Worm (Caenorhabditis elegans) whole organism, young adult: Measurements from ENCODE around the gene dsl-4.

Experiments
- B0035.1 ChIP-seq: sonication (generic microtip); optimal IDR thresholded peaks from 2 replicates; lab custom pipeline; 2016; ENCODE audit warnings: missing genetic modification characterization, mild to moderate bottlenecking, missing compliant biosample characterization, missing genotype, missing genetic modification reagents
- C06A6.2 ChIP-seq: fragments of 200-800 bp; sonication (Bioruptor generic); conservative IDR thresholded peaks from 2 replicates; pipeline ENCODE4 v1.3.6; 2022; ENCODE audit warnings: missing genetic modification characterization, missing compliant biosample characterization
- C17E4.6 ChIP-seq: fragments of 200-800 bp; sonication (Bioruptor generic); IDR thresholded peaks from 2 replicates; pipeline ENCODE4 v1.3.6; 2022; ENCODE audit warnings: missing genetic modification reagents, missing genetic modification characterization, missing compliant biosample characterization
- F23B12.7 ChIP-seq: sonication (generic microtip); optimal IDR thresholded peaks from 2 replicates; lab custom pipeline; 2017; ENCODE audit warnings: missing genetic modification characterization, mild to moderate bottlenecking, missing compliant biosample characterization, antibody characterized with exemption, moderate library complexity; ENCODE audit not compliant: insufficient read depth
- F52B5.7 ChIP-seq: sonication (generic microtip); optimal IDR thresholded peaks from 2 replicates; lab custom pipeline; 2016; ENCODE audit warnings: mild to moderate bottlenecking, missing genetic modification characterization, missing compliant biosample characterization
- F55B11.4 ChIP-seq: sonication (generic microtip); optimal IDR thresholded peaks from 2 replicates; lab custom pipeline; 2016; ENCODE audit warnings: missing compliant biosample characterization, missing genetic modification characterization, borderline replicate concordance; ENCODE audit not compliant: insufficient read depth
- F57C9.4 ChIP-seq: sonication (generic microtip); optimal IDR thresholded peaks from 2 replicates; lab custom pipeline; 2017; ENCODE audit warnings: mild to moderate bottlenecking, missing genetic modification characterization, missing compliant biosample characterization
- Y53F4B.3 ChIP-seq: fragments of 200-800 bp; sonication (Bioruptor generic); IDR thresholded peaks from 2 replicates; pipeline ENCODE4 v1.3.6; 2022; ENCODE audit warnings: missing genetic modification reagents, missing genetic modification characterization, missing compliant biosample characterization
- Y79H2A.3 ChIP-seq: fragments of 200-800 bp; sonication (Bioruptor generic); conservative IDR thresholded peaks from 2 replicates; pipeline ENCODE4 v1.3.6; 2022; ENCODE audit warnings: missing genetic modification reagents, missing genetic modification characterization, missing compliant biosample characterization
- Y95B8A.8 ChIP-seq: fragments of 200-800 bp; sonication (Bioruptor generic); IDR thresholded peaks from 2 replicates; pipeline ENCODE4 v1.3.6; 2022; ENCODE audit warnings: missing genetic modification reagents, missing genetic modification characterization, missing compliant biosample characterization
- akir-1 ChIP-seq: fragments of 200-800 bp; sonication (Bioruptor generic); optimal IDR thresholded peaks from 2 replicates; lab custom pipeline; 2018; ENCODE audit warnings: mild to moderate bottlenecking, missing genetic modification characterization, moderate library complexity, missing compliant biosample characterization
- athp-1 ChIP-seq: sonication (generic microtip); optimal IDR thresholded peaks from 2 replicates; lab custom pipeline; 2017; ENCODE audit warnings: mild to moderate bottlenecking, missing genetic modification characterization, missing compliant biosample characterization
- attf-5 ChIP-seq: fragments of 200-800 bp; sonication (Bioruptor generic); optimal IDR thresholded peaks from 2 replicates; lab custom pipeline; 2018; ENCODE audit warnings: mild to moderate bottlenecking, missing genetic modification characterization, missing compliant biosample characterization
- bed-2 ChIP-seq: fragments of 200-800 bp; sonication (Bioruptor generic); IDR thresholded peaks from 2 replicates; pipeline ENCODE4 v1.3.6; 2022; ENCODE audit warnings: missing genetic modification reagents, missing genetic modification characterization, missing compliant biosample characterization
- cebp-2 ChIP-seq: fragments of 200-800 bp; sonication (Bioruptor generic); IDR thresholded peaks from 2 replicates; pipeline ENCODE4 v1.3.6; 2022; ENCODE audit warnings: missing genetic modification characterization, missing compliant biosample characterization
- ceh-100 ChIP-seq: fragments of 200-800 bp; sonication (Bioruptor generic); IDR thresholded peaks from 2 replicates; pipeline ENCODE4 v1.3.6; 2022; ENCODE audit warnings: missing genetic modification reagents, missing genetic modification characterization, missing compliant biosample characterization
- ceh-91 ChIP-seq: fragments of 200-800 bp; sonication (Bioruptor generic); IDR thresholded peaks from 2 replicates; pipeline ENCODE4 v1.3.6; 2022; ENCODE audit warnings: missing genetic modification reagents, missing genetic modification characterization, missing compliant biosample characterization
- chd-7 ChIP-seq: sonication (generic microtip); optimal IDR thresholded peaks from 2 replicates; lab custom pipeline; 2016; ENCODE audit warnings: mild to moderate bottlenecking, missing genetic modification characterization, moderate library complexity, missing compliant biosample characterization
- die-1 ChIP-seq: sonication (generic microtip); optimal IDR thresholded peaks from 2 replicates; lab custom pipeline; 2016; ENCODE audit warnings: missing genotype, mild to moderate bottlenecking, missing genetic modification characterization, missing compliant biosample characterization
- dpff-1 ChIP-seq: sonication (generic microtip); optimal IDR thresholded peaks from 2 replicates; lab custom pipeline; 2017; ENCODE audit warnings: mild to moderate bottlenecking, missing genetic modification characterization, missing compliant biosample characterization
- efl-1 ChIP-seq: fragments of 150-350 bp; optimal IDR thresholded peaks from 2 replicates; lab custom pipeline; 2014; ENCODE audit warnings: missing biosample characterization, missing genetic modification reagents, missing genetic modification characterization
- hmg-1.2 ChIP-seq: fragments of 200-800 bp; sonication (Bioruptor generic); IDR thresholded peaks from 2 replicates; pipeline ENCODE4 v1.3.6; 2022; ENCODE audit warnings: missing genetic modification reagents, missing genetic modification characterization, missing compliant biosample characterization
- hsf-1 ChIP-seq: fragments of 200-800 bp; sonication (Bioruptor generic); IDR thresholded peaks from 2 replicates; pipeline ENCODE4 v1.3.6; 2022; ENCODE audit warnings: missing genetic modification reagents, missing genetic modification characterization, missing compliant biosample characterization
- let-607 ChIP-seq, 2 experiments: fragments of 200-800 bp in 1 of 2; sonication (Bioruptor generic) in 1 of 2; sonication (generic microtip) in 1 of 2; optimal IDR thresholded peaks; 2 replicates each; lab custom pipeline; 2016 to 2018; ENCODE audit warnings: mild to moderate bottlenecking in 2 of 2, missing compliant biosample characterization in 2 of 2, missing genetic modification characterization in 2 of 2, moderate library complexity in 2 of 2, missing genotype in 1 of 2
- lin-26 ChIP-seq: fragments of 200-800 bp; sonication (Bioruptor generic); IDR thresholded peaks from 2 replicates; pipeline ENCODE4 v1.3.6; 2022; ENCODE audit warnings: missing genetic modification reagents, missing genetic modification characterization, missing compliant biosample characterization
- madf-10 ChIP-seq: sonication (generic microtip); optimal IDR thresholded peaks from 2 replicates; lab custom pipeline; 2016; ENCODE audit warnings: mild to moderate bottlenecking, missing genetic modification characterization, missing compliant biosample characterization
- madf-8 ChIP-seq: fragments of 200-800 bp; sonication (Bioruptor generic); conservative IDR thresholded peaks from 2 replicates; pipeline ENCODE4 v1.3.6; 2022; ENCODE audit warnings: missing genetic modification reagents, missing genetic modification characterization, missing compliant biosample characterization
- mcd-1 ChIP-seq: fragments of 200-800 bp; sonication (Bioruptor generic); IDR thresholded peaks from 2 replicates; pipeline ENCODE4 v1.3.6; 2022; ENCODE audit warnings: missing genetic modification reagents, missing genetic modification characterization, missing compliant biosample characterization
- mel-28 ChIP-seq: sonication (generic microtip); optimal IDR thresholded peaks from 2 replicates; lab custom pipeline; 2016; ENCODE audit warnings: borderline replicate concordance, mild to moderate bottlenecking, missing genetic modification characterization, missing compliant biosample characterization
- mxl-1 ChIP-seq: sonication (generic microtip); optimal IDR thresholded peaks from 2 replicates; lab custom pipeline; 2016; ENCODE audit warnings: missing genetic modification characterization, missing compliant biosample characterization
- nhr-27 ChIP-seq: fragments of 200-800 bp; sonication (Bioruptor generic); optimal IDR thresholded peaks from 2 replicates; lab custom pipeline; 2018; ENCODE audit warnings: mild to moderate bottlenecking, missing genetic modification characterization, moderate library complexity, missing compliant biosample characterization
- nhr-80 ChIP-seq: sonication (generic microtip); optimal IDR thresholded peaks from 2 replicates; lab custom pipeline; 2016; ENCODE audit warnings: missing genetic modification characterization, missing compliant biosample characterization
- pha-4 ChIP-seq: fragments of 150-350 bp; sonication (generic microtip); optimal IDR thresholded peaks from 2 replicates; lab custom pipeline; 2014; ENCODE audit warnings: missing biosample characterization, missing genetic modification reagents, missing genetic modification characterization
- rcor-1 ChIP-seq: fragments of 200-800 bp; sonication (Bioruptor generic); IDR thresholded peaks from 2 replicates; pipeline ENCODE4 v1.3.6; 2022; ENCODE audit warnings: missing genetic modification reagents, missing genetic modification characterization, missing compliant biosample characterization
- rec-8 ChIP-seq, 2 experiments: sonication (generic microtip); optimal IDR thresholded peaks; 2 replicates each; lab custom pipeline; 2016; ENCODE audit warnings: mild to moderate bottlenecking in 2 of 2, missing genetic modification characterization in 2 of 2, missing genetic modification reagents in 2 of 2, missing genotype in 2 of 2, missing biosample characterization in 1 of 2, missing compliant biosample characterization in 1 of 2, moderate library complexity in 1 of 2
- repo-1 ChIP-seq: sonication (generic microtip); optimal IDR thresholded peaks from 2 replicates; lab custom pipeline; 2017; ENCODE audit warnings: mild to moderate bottlenecking, missing genetic modification characterization, missing compliant biosample characterization
- snpc-1.3 ChIP-seq: sonication (generic microtip); optimal IDR thresholded peaks from 2 replicates; lab custom pipeline; 2017; ENCODE audit warnings: missing genetic modification characterization, mild to moderate bottlenecking, missing compliant biosample characterization, antibody characterized with exemption, moderate library complexity, missing genotype, missing genetic modification reagents; ENCODE audit not compliant: insufficient read depth
- snpc-3.4 ChIP-seq: sonication (generic microtip); optimal IDR thresholded peaks from 2 replicates; lab custom pipeline; 2017; ENCODE audit warnings: missing genetic modification characterization, mild to moderate bottlenecking, missing compliant biosample characterization, antibody characterized with exemption, moderate library complexity, missing genotype, missing genetic modification reagents
- snpc-4 ChIP-seq, 5 experiments: fragments of 150-350 bp in 1 of 5; sonication (generic microtip) in 4 of 5; optimal IDR thresholded peaks; 2 replicates each; lab custom pipeline; 2014 to 2018; ENCODE audit warnings: missing genetic modification characterization in 5 of 5, missing biosample characterization in 3 of 5, antibody characterized with exemption in 2 of 5, mild to moderate bottlenecking in 2 of 5, missing compliant biosample characterization in 2 of 5, missing genotype in 2 of 5, moderate library complexity in 2 of 5, missing genetic modification reagents in 1 of 5
- somi-1 ChIP-seq: fragments of 200-800 bp; sonication (Bioruptor generic); optimal IDR thresholded peaks from 2 replicates; lab custom pipeline; 2018; ENCODE audit warnings: mild to moderate bottlenecking, missing genetic modification characterization, missing compliant biosample characterization
- xnd-1 ChIP-seq: sonication (generic microtip); optimal IDR thresholded peaks from 2 replicates; lab custom pipeline; 2016; ENCODE audit warnings: missing genotype, missing genetic modification reagents, missing genetic modification characterization, missing compliant biosample characterization
- ztf-18 ChIP-seq: sonication (generic microtip); optimal IDR thresholded peaks from 2 replicates; lab custom pipeline; 2016; ENCODE audit warnings: missing genotype, mild to moderate bottlenecking, missing genetic modification characterization, missing compliant biosample characterization
- ztf-26 ChIP-seq: sonication (generic microtip); optimal IDR thresholded peaks from 2 replicates; lab custom pipeline; 2017; ENCODE audit warnings: missing genetic modification characterization, missing compliant biosample characterization
- ztf-6 ChIP-seq: fragments of 200-800 bp; sonication (Bioruptor generic); IDR thresholded peaks from 2 replicates; pipeline ENCODE4 v1.3.6; 2022; ENCODE audit warnings: missing genetic modification reagents, missing genetic modification characterization, missing compliant biosample characterization

The dsl-4 gene

ce11 chrX:14056527-14056926 lies 33.7 kb upstream of the dsl-4 start:
- no peak for TF ChIP-seq dpff-1 (tag; lab: Kevin White, UChicago)
- no peak for TF ChIP-seq hsf-1 (GFP tag; lab: Robert Waterston, UW)
- no peak for TF ChIP-seq Y95B8A.8 (GFP tag; lab: Robert Waterston, UW)
- TF ChIP-seq Y53F4B.3 (GFP tag; lab: Robert Waterston, UW): no peak
- no peak for TF ChIP-seq ztf-18 (tag; lab: Kevin White, UChicago)
- TF ChIP-seq efl-1 (GFP tag; lab: Kevin White, UChicago): no peak
- no peak for TF ChIP-seq F57C9.4 (tag; lab: Kevin White, UChicago)
- TF ChIP-seq athp-1 (tag; lab: Kevin White, UChicago): no peak
- no peak for TF ChIP-seq Y79H2A.3 (GFP tag; lab: Robert Waterston, UW)
- TF ChIP-seq let-607 (tag; optimal IDR thresholded peaks at IDR 0.05; lab: Kevin White, UChicago): no peak
- TF ChIP-seq C17E4.6 (GFP tag; lab: Robert Waterston, UW): no peak
- TF ChIP-seq nhr-80 (tag; lab: Kevin White, UChicago): no peak
- no peak for TF ChIP-seq chd-7 (tag; lab: Kevin White, UChicago)
- no peak for TF ChIP-seq repo-1
- TF ChIP-seq F23B12.7: no peak
- no peak for TF ChIP-seq hmg-1.2
- no peak for TF ChIP-seq attf-5 (GFP tag; lab: Kevin White, UChicago)
- no peak for TF ChIP-seq snpc-1.3 (tag; lab: Kevin White, UChicago)

DNA sequence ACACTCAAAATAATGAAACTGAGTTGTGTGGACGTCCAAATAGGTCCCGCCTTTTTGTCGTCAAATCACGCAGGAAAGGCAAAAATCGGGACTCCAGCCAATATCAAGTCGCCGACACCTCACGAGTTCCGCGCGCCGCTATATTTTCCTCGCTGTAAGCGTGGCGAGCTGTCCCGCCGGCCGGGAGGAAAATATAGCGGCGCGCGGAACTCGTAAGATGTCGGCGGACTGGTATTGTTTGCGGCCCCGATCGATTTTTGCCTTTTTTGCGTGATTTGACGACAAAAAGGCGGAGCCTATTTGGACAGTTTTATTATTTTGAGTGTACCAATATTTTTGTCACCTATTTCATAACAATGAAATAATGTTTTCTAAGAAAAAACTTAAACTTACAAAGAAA lies 27.4 kb upstream of the dsl-4 start:
- TF ChIP-seq snpc-4 (GFP tag; optimal IDR thresholded peaks at IDR 0.05; lab: Kevin White, UChicago): no peak
- peak in 2 of 4 experiments; percentile 58 to 64 for TF ChIP-seq snpc-4 (tag; optimal IDR thresholded peaks at IDR 0.05; lab: Kevin White, UChicago)
- TF ChIP-seq somi-1 (GFP tag; lab: Kevin White, UChicago): no peak

DNA sequence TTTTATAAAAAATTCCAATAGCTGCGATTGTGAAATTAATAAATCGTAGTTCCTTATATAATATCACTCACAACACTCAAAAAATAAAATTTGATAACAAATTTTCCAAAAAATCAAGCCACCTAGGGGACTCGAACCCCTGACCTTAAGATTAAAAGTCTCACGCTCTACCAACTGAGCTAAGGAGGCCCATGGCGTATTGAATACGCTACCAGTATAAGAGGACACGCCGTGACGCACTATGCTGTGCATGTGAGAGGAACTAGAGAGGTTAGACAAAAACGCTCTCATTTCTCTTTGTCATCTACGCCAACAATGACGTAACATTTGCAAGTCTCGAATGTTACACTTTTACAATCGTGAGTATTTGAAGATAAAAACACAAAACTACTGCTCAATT lies 26.4 kb upstream of the dsl-4 start:
- TF ChIP-seq bed-2 (peak; percentile 77), rec-8 (tag; optimal IDR thresholded peaks at IDR 0.05; lab: Kevin White, UChicago) (peak; percentile 72 to 89), die-1 (tag; lab: Kevin White, UChicago) (peak; percentile 97), ztf-6 (GFP tag; lab: Robert Waterston, UW) (peak; percentile 82; the same call in 1 of the 2 replicates), cebp-2 (GFP tag; lab: Robert Waterston, UW) (peak; percentile 92), akir-1 (GFP tag; lab: Kevin White, UChicago) (no peak), B0035.1 (tag; lab: Kevin White, UChicago) (peak; percentile 81), rcor-1 (GFP tag; lab: Robert Waterston, UW) (peak; percentile 93), F23B12.7 (peak; percentile 87), ztf-26 (tag; lab: Kevin White, UChicago) (peak; percentile 84), pha-4 (tag; lab: Kevin White, UChicago) (no peak), efl-1 (GFP tag; lab: Kevin White, UChicago) (no peak), nhr-27 (tag; lab: Kevin White, UChicago) (peak; percentile 91), ceh-100 (GFP tag; lab: Robert Waterston, UW) (peak; percentile 82), Y53F4B.3 (GFP tag; lab: Robert Waterston, UW) (peak; percentile 66; the same call in 1 of the 2 replicates), mcd-1 (no peak; the same call in none of the 2 replicates), snpc-3.4 (peak; percentile 89), lin-26 (GFP tag; lab: Robert Waterston, UW) (peak; percentile 99), C06A6.2 (GFP tag; lab: Robert Waterston, UW) (peak; percentile 79), F55B11.4 (tag; lab: Kevin White, UChicago) (no peak), ceh-91 (GFP tag; lab: Robert Waterston, UW) (no peak), athp-1 (tag; lab: Kevin White, UChicago) (peak; percentile 92), xnd-1 (no peak), madf-8 (GFP tag; lab: Robert Waterston, UW) (no peak), mxl-1 (tag; lab: Kevin White, UChicago) (peak; percentile 96), mel-28 (tag; lab: Kevin White, UChicago) (peak; percentile 77), F52B5.7 (peak; percentile 95), Y95B8A.8 (GFP tag; lab: Robert Waterston, UW) (peak; percentile 74; the same call in 1 of the 2 replicates), madf-10 (tag; lab: Kevin White, UChicago) (peak; percentile 91)
